Worm (Caenorhabditis elegans) whole organism, L4/young adult: ENCODE results near the gene rpc-25.

Experiments
- W03F9.2 ChIP-seq: fragments of 150-350 bp; optimal IDR thresholded peaks from 2 replicates; lab custom pipeline; 2014; ENCODE audit warnings: missing biosample characterization, missing genetic modification characterization
- dao-5 ChIP-seq: sonication (generic microtip); optimal IDR thresholded peaks from 2 replicates; lab custom pipeline; 2016; ENCODE audit warnings: missing genotype, missing genetic modification characterization, moderate library complexity, missing compliant biosample characterization
- him-1 ChIP-seq: sonication (generic microtip); optimal IDR thresholded peaks from 2 replicates; lab custom pipeline; 2016; ENCODE audit warnings: missing genotype, missing genetic modification reagents, missing genetic modification characterization, missing compliant biosample characterization

Gene rpc-25

DNA sequence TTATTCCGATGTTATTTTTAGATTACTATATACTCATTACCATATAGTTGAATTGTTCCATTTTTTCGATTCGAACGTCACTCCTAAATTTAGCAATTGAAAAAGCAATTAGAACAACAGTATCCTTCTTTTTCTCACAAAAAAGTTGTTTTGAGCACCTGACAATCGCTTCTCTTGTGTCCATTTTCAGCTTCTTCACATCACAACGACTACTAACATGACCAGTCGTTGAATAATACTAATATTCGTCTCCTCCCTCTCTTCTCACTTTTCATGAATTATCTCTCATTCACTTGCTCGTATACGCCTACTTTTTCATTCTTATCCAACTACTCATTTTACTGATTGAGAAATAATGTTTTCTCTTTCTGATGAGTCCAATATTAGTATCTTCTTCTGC is 10.3 kb upstream of the rpc-25 start, which contains the start of gene ZK856.14:
Gene ZK856.14, plus strand, starts transcription at position 301 of the 400 bp plus-strand sequence.
- no peak for TF ChIP-seq him-1 (tag; lab: Kevin White, UChicago)
- TF ChIP-seq W03F9.2, result no peak
- no peak for TF ChIP-seq dao-5

DNA sequence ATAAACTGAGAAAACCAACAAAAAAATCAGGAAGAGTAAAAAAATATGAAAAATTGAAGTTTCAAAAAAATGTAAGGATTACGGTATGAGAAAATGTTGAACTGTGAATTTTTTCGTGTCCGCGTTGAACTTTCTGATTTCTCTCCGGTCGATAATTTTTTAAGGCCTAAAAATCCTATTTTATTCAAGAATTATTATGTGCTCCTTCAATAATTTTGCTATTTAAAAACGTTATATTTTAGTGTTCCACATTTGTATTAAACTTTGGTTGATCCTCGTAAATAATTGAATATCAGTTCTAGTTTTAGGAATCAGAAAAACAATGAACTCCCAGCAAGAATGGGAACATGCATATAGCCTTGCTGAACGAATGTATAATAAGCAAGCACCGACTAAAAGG is 6.2 kb upstream of the rpc-25 start, which contains the start of gene hpo-40:
Gene hpo-40, plus strand, starts transcription at position 301 of the 400 bp plus-strand sequence.
- no peak for TF ChIP-seq dao-5
- TF ChIP-seq him-1 (tag; lab: Kevin White, UChicago), result no peak
- no peak for TF ChIP-seq W03F9.2

DNA sequence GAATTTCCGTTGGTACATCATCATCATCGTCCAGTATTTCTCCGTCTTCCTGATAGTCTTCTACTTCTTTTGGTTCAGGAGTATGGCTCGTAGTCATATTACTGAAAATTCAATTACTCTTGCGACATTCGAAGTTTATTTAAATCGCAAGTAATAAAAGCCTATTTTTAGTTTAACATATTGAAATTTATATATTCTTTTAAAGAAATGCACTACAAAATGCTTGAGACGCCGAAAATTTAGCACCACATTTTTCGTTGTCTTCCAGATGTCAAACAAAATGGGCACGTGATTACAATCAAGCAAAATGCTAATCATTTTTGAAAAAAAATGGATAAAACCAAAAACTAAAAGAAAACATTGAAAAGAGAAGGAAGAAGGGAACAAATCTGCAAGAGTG is 5.6 kb upstream of the rpc-25 start, which contains the start of gene zhit-3:
Gene zhit-3, minus strand, starts transcription at position 101 of the 400 bp plus-strand sequence.
- no peak for TF ChIP-seq dao-5
- no peak for TF ChIP-seq W03F9.2
- no peak for TF ChIP-seq him-1 (tag; lab: Kevin White, UChicago)

DNA sequence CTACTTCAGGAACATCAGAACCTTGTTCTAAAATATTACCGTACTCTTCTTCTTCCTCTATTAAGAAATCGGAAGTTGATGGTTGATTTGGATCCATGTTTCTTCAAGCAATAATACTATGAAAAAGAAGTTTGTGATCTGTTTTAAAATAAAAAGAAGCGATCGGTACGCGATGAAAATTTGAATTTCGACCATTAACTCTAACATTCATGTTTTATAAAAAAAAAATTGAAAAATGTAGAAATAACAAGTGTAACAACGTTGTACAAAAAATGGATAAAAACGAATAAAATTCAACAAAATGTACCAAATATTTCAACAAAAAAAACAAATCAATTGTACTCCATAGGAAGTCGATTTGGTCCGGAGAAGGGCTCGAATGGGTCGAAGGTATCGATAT is 3.8 kb upstream of the rpc-25 start, which contains the start of gene tftc-3:
Gene tftc-3, minus strand, starts transcription at position 101 of the 400 bp plus-strand sequence.
- TF ChIP-seq him-1 (tag; lab: Kevin White, UChicago) (no peak), dao-5 (no peak), W03F9.2 (no peak)

DNA sequence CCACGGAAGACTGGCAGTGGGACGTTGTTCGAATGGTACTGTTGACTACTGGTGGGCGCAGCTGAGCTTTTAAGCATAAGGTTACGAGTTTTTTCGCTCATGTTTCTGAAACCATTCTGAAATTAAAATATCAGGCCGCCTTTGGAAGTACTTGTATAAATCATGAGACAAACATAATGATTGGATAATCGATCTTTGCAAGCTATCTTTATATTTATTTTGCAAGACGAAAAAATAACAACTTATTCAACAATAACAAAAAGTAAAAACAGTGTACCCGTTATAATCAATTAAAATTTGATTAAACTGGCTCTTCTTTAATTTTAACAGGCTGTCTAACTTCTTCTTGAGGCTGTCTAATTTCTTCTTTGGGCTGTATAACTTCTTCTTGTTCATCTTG is 919 bp downstream of the rpc-25 start, which contains the start of gene ZK856.16:
Gene ZK856.16, minus strand, starts transcription at position 101 of the 400 bp plus-strand sequence.
- TF ChIP-seq W03F9.2 (no peak), him-1 (tag; lab: Kevin White, UChicago) (no peak), dao-5 (no peak)

DNA sequence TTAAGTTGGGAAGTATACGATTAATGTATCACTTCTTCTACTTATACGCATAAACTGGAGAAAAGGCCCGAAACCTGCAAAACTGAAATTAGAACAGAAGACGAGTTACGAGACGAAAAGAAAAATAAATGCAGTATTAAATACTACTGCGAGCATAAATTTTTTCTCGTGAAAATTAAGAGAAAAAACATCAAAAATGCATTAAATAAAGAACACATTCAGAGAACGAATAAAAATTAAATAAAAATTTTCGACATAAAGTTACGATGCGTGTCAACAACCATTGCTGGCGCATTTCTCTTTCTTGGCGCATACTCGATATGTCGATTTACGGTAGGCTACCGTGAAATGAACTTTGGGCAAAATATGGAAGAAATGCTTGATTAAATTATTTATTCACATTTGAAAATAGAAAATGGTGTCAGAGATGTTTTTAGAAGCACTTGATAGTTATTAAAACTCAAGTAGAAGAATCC is 1.5 kb downstream of the rpc-25 start, which contains the start of the genes ZK856.19 and ZK856.11:
Gene ZK856.19, minus strand, starts transcription at position 51 of the 476 bp plus-strand sequence.
Gene ZK856.11, minus strand, starts transcription at position 76 of the 476 bp plus-strand sequence.
- TF ChIP-seq him-1 (tag; lab: Kevin White, UChicago) (no peak), W03F9.2 (peak; percentile 58)

DNA sequence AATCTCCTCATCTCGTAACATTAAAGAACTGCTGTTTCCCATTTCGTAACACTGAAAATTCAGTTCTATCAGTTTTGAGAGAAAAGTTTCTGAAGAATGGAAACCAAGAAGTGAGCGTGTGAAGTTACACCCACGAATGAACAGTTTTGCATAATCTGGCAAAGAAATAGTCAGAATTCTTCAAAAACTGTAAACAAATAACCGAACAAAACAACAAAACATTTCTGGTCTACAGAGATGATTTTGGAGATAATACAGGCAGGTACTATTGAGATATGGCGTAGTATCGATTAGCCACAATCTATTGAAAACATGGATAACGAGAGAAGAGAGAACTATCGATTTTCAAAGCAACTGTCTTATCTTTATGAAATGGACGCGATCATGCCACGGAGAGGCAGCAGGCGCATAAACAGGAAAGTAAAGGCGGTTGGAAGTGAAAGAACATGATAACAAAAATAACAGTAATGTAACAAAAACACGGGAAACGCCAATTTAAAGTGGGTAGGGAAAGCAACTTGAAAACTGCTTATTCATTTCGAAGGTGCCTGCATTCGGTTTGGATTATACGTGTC is 2.9 kb downstream of the rpc-25 start, which contains the start of gene chpf-1:
Gene chpf-1, minus strand, starts transcription at position 51 of the 575 bp plus-strand sequence.
- TF ChIP-seq him-1 (tag; lab: Kevin White, UChicago), result no peak
- no peak for TF ChIP-seq dao-5
- no peak for TF ChIP-seq W03F9.2

DNA sequence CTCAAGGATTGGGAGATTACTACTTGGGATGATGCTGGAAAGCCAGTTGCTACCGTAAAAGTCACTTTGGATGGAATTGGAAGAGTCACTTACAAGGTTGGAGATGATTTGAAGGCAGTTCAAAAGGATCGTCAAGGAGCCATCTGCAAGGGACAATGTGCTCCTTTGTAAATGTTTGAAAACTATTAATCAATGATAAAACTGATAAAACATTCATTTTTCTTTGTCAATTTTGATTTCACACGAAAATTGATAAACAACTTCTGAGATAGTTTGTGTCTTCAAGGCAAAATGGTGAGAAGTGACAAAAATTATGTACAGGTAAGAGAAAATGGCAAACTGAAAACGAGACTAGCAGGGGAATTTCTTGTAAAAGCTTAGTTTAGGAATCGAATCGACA is 4.1 kb downstream of the rpc-25 start:
- TF ChIP-seq W03F9.2, result no peak
- no peak for TF ChIP-seq dao-5
- no peak for TF ChIP-seq him-1 (tag; lab: Kevin White, UChicago)

DNA sequence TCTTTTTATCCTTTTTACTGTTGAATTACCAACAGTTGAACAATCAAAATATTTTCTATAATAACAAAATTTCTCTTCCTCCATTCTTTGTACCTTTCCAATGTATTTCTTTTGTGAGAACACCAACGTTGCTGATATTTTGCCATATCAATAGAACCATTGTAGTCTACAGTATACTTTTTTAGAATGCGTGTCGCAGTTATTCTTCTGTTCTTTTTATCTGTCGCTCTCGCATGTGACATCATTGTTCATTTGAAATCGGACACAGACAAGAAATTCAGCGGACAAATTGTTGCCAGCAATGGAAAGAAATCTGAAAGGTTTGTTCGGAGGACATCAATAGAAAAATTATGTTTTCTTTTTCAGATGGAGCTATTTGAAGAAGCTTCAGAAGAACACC is 4.5 kb downstream of the rpc-25 start, which contains the start of gene ZK856.7:
Gene ZK856.7, plus strand, starts transcription at position 186 of the 400 bp plus-strand sequence.
- TF ChIP-seq him-1 (tag; lab: Kevin White, UChicago), result no peak
- no peak for TF ChIP-seq dao-5
- no peak for TF ChIP-seq W03F9.2

DNA sequence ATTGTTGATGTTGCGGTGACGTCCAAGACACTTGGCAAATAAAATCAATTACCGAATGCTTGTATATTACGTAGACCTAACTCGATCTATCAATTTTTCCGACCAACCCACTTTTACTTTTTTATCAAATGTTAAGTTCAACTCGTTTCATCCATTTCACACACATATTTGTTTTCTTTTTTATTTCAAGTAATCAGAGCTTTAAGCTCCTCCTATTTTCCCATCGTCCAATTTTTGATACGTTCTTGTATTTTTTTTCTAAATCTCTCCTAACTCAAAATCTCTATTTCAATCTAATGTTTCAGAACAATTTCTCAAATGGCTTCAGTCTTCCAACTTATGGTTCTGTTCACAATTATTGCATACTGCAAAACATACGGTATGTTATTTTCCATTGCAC is 8.0 kb downstream of the rpc-25 start, which contains the start of gene ZK856.6:
Gene ZK856.6, plus strand, starts transcription at position 301 of the 400 bp plus-strand sequence.
- TF ChIP-seq him-1 (tag; lab: Kevin White, UChicago), result no peak
- TF ChIP-seq W03F9.2, result no peak
- TF ChIP-seq dao-5, result no peak

DNA sequence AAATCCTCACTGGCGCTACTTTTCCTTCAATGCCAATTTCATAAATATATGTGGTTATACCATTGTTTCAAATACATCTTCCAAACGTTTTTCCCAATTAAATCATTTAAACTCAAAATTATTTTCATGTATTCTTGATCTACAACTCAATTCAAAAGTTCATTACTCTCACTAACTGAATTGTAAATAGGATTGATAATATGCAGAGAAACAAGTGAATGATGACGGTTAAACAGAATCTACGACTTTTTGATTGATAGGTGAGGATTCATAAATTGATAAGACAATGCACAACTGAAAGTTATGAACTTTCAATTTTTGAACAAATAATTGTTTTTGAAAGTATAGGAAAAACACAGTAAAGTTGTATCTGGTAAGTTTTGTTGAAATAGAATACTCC is 15.2 kb downstream of the rpc-25 start:
- TF ChIP-seq W03F9.2, result no peak

DNA sequence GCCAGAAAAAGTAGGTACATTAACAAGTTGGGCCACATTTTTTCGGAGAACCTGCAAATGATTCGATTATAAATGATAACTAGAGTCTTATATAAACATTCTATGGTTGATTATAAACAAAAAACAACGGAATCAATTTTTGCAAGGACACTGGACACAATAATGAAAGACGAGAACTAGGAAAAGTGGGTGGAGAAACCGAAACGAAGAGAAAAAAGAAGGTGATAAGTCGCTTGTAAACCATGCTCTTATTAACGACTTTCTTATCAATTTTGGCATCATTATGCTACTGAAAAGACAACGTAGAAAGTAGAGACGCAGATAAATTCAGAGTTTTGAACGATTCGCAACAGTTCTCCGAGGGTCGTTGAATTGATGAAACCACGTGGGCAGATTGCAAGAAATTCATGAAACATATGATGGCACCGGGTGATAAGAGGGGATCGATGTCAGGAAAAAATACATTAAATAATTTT is 16.3 kb downstream of the rpc-25 start, which contains the start of gene ZK856.5:
Gene ZK856.5, minus strand, starts transcription at position 51 of the 476 bp plus-strand sequence.
- no peak for TF ChIP-seq W03F9.2
- TF ChIP-seq dao-5, result no peak
- TF ChIP-seq him-1 (tag; lab: Kevin White, UChicago), result no peak

DNA sequence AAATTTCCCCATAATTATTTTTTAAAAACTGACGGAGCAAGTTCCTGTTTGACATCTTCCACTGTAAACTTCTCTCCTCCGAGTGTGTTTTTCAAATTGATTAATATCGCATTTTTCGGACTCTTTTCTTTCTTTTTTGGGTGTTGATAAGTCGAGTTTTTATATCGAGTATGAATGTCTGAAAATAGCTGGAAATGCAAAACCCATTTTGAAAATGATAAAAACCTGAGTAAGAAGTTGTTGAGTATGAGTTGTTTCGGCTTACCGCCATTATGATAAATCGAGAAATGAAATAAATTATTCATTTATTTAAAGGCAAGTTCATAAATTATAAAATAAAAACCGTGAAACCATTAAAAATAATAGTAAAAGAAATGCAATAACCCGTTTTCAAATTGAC is 20.7 kb downstream of the rpc-25 start, which contains the start of gene ZK856.18:
Gene ZK856.18, minus strand, starts transcription at position 289 of the 400 bp plus-strand sequence.
- TF ChIP-seq dao-5, result no peak
- TF ChIP-seq him-1 (tag; lab: Kevin White, UChicago), result no peak
- TF ChIP-seq W03F9.2, result no peak

DNA sequence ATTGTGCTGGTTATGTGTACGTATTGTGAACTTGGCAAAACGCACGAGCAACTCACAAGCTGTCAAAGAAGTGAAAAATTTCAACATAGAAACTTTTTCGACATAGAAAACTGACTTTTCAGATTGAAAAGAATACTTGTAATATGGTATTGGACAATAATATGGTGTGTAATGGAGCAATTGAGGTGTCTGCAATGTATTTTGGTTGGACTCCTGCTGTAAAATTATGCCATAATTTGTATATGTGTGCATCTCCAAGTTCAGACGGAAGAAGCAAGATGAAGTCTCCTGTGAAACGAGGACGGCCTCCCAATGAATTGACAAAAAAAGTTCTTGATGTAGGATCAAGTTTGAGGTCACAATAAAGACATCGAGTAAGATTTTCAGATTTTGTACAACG is 22.6 kb downstream of the rpc-25 start:
- TF ChIP-seq him-1 (tag; lab: Kevin White, UChicago) (no peak), W03F9.2 (no peak)

DNA sequence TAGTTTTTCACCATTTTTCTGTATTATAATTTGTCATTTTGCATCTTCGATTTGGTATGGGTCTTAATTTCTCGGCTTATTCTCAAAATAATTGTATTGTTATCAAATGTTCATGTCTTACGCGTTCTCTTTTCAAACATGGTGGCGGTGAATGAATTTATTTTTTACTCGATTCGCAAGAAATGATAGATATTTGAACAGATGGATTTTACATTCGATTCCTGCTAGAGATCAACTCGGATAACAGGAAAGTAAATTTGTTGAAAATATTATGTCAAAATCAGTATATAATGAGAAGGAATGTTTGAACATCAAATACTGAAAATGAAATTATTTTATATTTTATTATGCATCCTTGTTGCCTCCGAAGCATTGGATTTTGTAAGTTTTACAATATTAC is 23.4 kb downstream of the rpc-25 start, which contains the start of gene ZK856.4:
Gene ZK856.4, plus strand, starts transcription at position 301 of the 400 bp plus-strand sequence.
- no peak for TF ChIP-seq W03F9.2
